Worm (Caenorhabditis elegans) whole organism, L2 larva: ENCODE results near the gene clec-29.

ENCODE experiments used
- R02D3.7 ChIP-seq: fragments of 150-350 bp; optimal IDR thresholded peaks from 2 replicates; lab custom pipeline; 2014; ENCODE audit warnings: missing biosample characterization, missing genetic modification characterization
- ama-1 ChIP-seq: fragments of 150-350 bp; optimal IDR thresholded peaks from 2 replicates; lab custom pipeline; 2018; ENCODE audit warnings: inconsistent platforms
- dmd-4 ChIP-seq: sonication (generic microtip); optimal IDR thresholded peaks from 2 replicates; lab custom pipeline; 2017; ENCODE audit warnings: missing biosample characterization, missing genetic modification characterization
- fos-1 ChIP-seq: fragments of 150-350 bp; optimal IDR thresholded peaks from 2 replicates; lab custom pipeline; 2014; ENCODE audit warnings: missing biosample characterization, missing genetic modification characterization

DNA sequence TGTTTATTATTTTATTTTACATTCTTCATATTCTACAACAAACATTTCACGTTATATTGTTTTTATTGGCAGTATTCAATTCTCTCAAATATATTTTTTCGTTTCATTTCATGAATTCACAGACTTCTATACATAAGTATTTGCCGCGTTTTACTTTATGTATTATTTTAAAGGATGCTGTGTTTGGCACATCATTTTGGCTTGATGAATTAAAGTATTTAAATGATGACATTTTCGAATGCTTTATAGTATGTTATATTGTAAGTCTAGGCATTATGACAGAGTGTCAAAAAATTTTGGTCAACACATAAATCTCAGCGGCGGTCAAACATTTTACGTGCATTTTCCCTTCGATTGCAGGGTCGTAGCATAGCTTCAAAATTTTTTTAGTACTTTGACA lies 43.5 kb downstream of the clec-29 start:
- no peak for TF ChIP-seq R02D3.7
- TF ChIP-seq fos-1 (tag; lab: Kevin White, UChicago) = no peak
- no peak for TF ChIP-seq dmd-4
- TF ChIP-seq ama-1 = no peak
